Fruit fly (Drosophila melanogaster) whole organism, adult: ENCODE measurements around the gene SerRS-m.

Source experiments
- CG11617 ChIP-seq: fragments of 200-800 bp; sonication (Bioruptor generic); optimal IDR thresholded peaks from 2 replicates; lab custom pipeline; 2017; ENCODE audit warnings: mild to moderate bottlenecking, missing biosample characterization, missing genetic modification reagents, missing genetic modification characterization
- CG12768 ChIP-seq: fragments of 200-800 bp; sonication (Bioruptor generic); optimal IDR thresholded peaks from 2 replicates; lab custom pipeline; 2017; ENCODE audit warnings: missing biosample characterization, missing genetic modification characterization, mild to moderate bottlenecking, moderate library complexity, missing genetic modification reagents
- CG14711 ChIP-seq: fragments of 200-800 bp; sonication (Bioruptor generic); optimal IDR thresholded peaks from 2 replicates; lab custom pipeline; 2018; ENCODE audit warnings: missing biosample characterization, mild to moderate bottlenecking, missing genetic modification characterization, moderate library complexity
- CG1620 ChIP-seq: fragments of 200-800 bp; sonication (Bioruptor generic); optimal IDR thresholded peaks from 2 replicates; lab custom pipeline; 2016; ENCODE audit warnings: missing biosample characterization, missing genetic modification characterization
- CG33017 ChIP-seq: fragments of 200-800 bp; sonication (Bioruptor generic); optimal IDR thresholded peaks from 2 replicates; lab custom pipeline; 2018; ENCODE audit warnings: missing biosample characterization, mild to moderate bottlenecking, missing genetic modification characterization, moderate library complexity
- CG5204 ChIP-seq: fragments of 200-800 bp; sonication (Bioruptor generic); optimal IDR thresholded peaks from 2 replicates; lab custom pipeline; 2016; ENCODE audit warnings: missing biosample characterization, missing genetic modification characterization
- CG7045 ChIP-seq: fragments of 200-800 bp; sonication (Bioruptor generic); optimal IDR thresholded peaks from 2 replicates; lab custom pipeline; 2017; ENCODE audit warnings: missing biosample characterization, mild to moderate bottlenecking, missing genetic modification characterization
- CG7101 ChIP-seq: fragments of 200-800 bp; sonication (Bioruptor generic); optimal IDR thresholded peaks from 2 replicates; lab custom pipeline; 2018; ENCODE audit warnings: missing biosample characterization, mild to moderate bottlenecking, missing genetic modification characterization, moderate library complexity
- Clk ChIP-seq: fragments of 200-800 bp; sonication (Bioruptor generic); optimal IDR thresholded peaks from 2 replicates; lab custom pipeline; 2017; ENCODE audit warnings: missing biosample characterization, missing genetic modification characterization
- Crg-1 ChIP-seq: fragments of 200-800 bp; sonication (Bioruptor generic); optimal IDR thresholded peaks from 2 replicates; lab custom pipeline; 2016; ENCODE audit warnings: missing biosample characterization, missing genetic modification characterization
- Hr96 ChIP-seq: fragments of 200-800 bp; sonication (Bioruptor generic); optimal IDR thresholded peaks from 2 replicates; lab custom pipeline; 2016; ENCODE audit warnings: missing biosample characterization, missing genetic modification characterization
- Mnt ChIP-seq: fragments of 200-800 bp; sonication (Bioruptor generic); optimal IDR thresholded peaks from 2 replicates; lab custom pipeline; 2016; ENCODE audit warnings: missing biosample characterization, mild to moderate bottlenecking, missing genetic modification characterization
- bab1 ChIP-seq: fragments of 200-800 bp; sonication (Bioruptor generic); optimal IDR thresholded peaks from 3 replicates; lab custom pipeline; 2019; ENCODE audit warnings: missing biosample characterization, mild to moderate bottlenecking, missing genetic modification characterization, moderate library complexity
- cic ChIP-seq: fragments of 200-800 bp; sonication (Bioruptor generic); optimal IDR thresholded peaks from 2 replicates; lab custom pipeline; 2017; ENCODE audit warnings: missing biosample characterization, mild to moderate bottlenecking, missing genetic modification characterization, moderate library complexity
- cnc ChIP-seq, 2 experiments: fragments of >200 bp; optimal IDR thresholded peaks; 2 replicates each; lab custom pipeline; 2017
- kay ChIP-seq: fragments of 200-800 bp; sonication (Bioruptor generic); peaks from one replicate; lab custom pipeline; 2016; ENCODE audit warnings: missing biosample characterization, missing genetic modification characterization, borderline replicate concordance
- ovo ChIP-seq: fragments of 200-800 bp; sonication (Bioruptor generic); optimal IDR thresholded peaks from 2 replicates; lab custom pipeline; 2016; ENCODE audit warnings: missing biosample characterization, missing genetic modification characterization
- pad ChIP-seq: fragments of 200-800 bp; sonication (Bioruptor generic); optimal IDR thresholded peaks from 3 replicates; lab custom pipeline; 2017; ENCODE audit warnings: missing biosample characterization, missing genetic modification characterization, mild to moderate bottlenecking, moderate library complexity, missing genetic modification reagents
- tj ChIP-seq: fragments of 200-800 bp; sonication (Bioruptor generic); optimal IDR thresholded peaks from 3 replicates; lab custom pipeline; 2017; ENCODE audit warnings: missing biosample characterization, mild to moderate bottlenecking, missing genetic modification characterization, moderate library complexity
- toe ChIP-seq: fragments of 200-800 bp; sonication (Bioruptor generic); optimal IDR thresholded peaks from 2 replicates; lab custom pipeline; 2016; ENCODE audit warnings: missing biosample characterization, missing genetic modification characterization

Gene SerRS-m

dm6 chr3R:15354019-15354418, 13.6 kb downstream of the SerRS-m start:
- TF ChIP-seq Clk (GFP tag; lab: Kevin White, UChicago): no peak
- TF ChIP-seq bab1 (GFP tag; lab: Kevin White, UChicago): no peak
- TF ChIP-seq Crg-1 (GFP tag; lab: Kevin White, UChicago): no peak
- no peak for TF ChIP-seq CG7045 (GFP tag; lab: Kevin White, UChicago)
- TF ChIP-seq cnc (optimal IDR thresholded peaks at IDR 0.05; lab: Kevin White, UChicago): no peak
- TF ChIP-seq CG1620 (GFP tag; lab: Kevin White, UChicago): no peak
- no peak for TF ChIP-seq kay (GFP tag; lab: Kevin White, UChicago)
- TF ChIP-seq CG14711: no peak
- TF ChIP-seq tj: no peak
- no peak for TF ChIP-seq cic (GFP tag; lab: Kevin White, UChicago)
- TF ChIP-seq CG12768: no peak
- TF ChIP-seq toe (GFP tag; lab: Kevin White, UChicago): no peak
- no peak for TF ChIP-seq Hr96 (GFP tag; lab: Kevin White, UChicago)
- no peak for TF ChIP-seq ovo (GFP tag; lab: Kevin White, UChicago)
- TF ChIP-seq pad: no peak
- no peak for TF ChIP-seq CG7101
- TF ChIP-seq CG5204 (GFP tag; lab: Kevin White, UChicago): no peak

dm6 chr3R:15356152-15356551, 15.7 kb downstream of the SerRS-m start:
- TF ChIP-seq Mnt (peak; percentile 10), CG11617 (no peak), CG7101 (no peak), CG5204 (GFP tag; lab: Kevin White, UChicago) (no peak), CG1620 (GFP tag; lab: Kevin White, UChicago) (no peak), tj (peak; percentile 100), cnc (optimal IDR thresholded peaks at IDR 0.05; lab: Kevin White, UChicago) (no peak)

dm6 chr3R:15356645-15357431, 16.4 kb downstream of the SerRS-m start, which contains the start of the genes Atg4b and Hibch:
Gene Atg4b (minus strand): TSS chr3R:15356924.
Gene Hibch (plus strand): TSS chr3R:15357229.
- peak; percentile 77 for TF ChIP-seq CG33017 (tag; lab: Kevin White, UChicago)
- TF ChIP-seq ovo (GFP tag; lab: Kevin White, UChicago): peak; percentile 67
- no peak for TF ChIP-seq CG5204 (GFP tag; lab: Kevin White, UChicago)
- peak; percentile 79 for TF ChIP-seq pad
- TF ChIP-seq CG7101: peak; percentile 88
- TF ChIP-seq CG1620 (GFP tag; lab: Kevin White, UChicago): peak; percentile 67
- TF ChIP-seq Mnt: peak; percentile 63
- TF ChIP-seq CG11617: peak; percentile 86
- TF ChIP-seq CG7045 (GFP tag; lab: Kevin White, UChicago): peak; percentile 83
- TF ChIP-seq toe (GFP tag; lab: Kevin White, UChicago): no peak
- peak; percentile 79 for TF ChIP-seq Clk (GFP tag; lab: Kevin White, UChicago)
- no peak for TF ChIP-seq cnc (optimal IDR thresholded peaks at IDR 0.05; lab: Kevin White, UChicago)
- TF ChIP-seq cic (GFP tag; lab: Kevin White, UChicago): peak; percentile 76
- peak; percentile 90 for TF ChIP-seq CG12768
- TF ChIP-seq bab1 (GFP tag; lab: Kevin White, UChicago): peak; percentile 88
- peak; percentile 84 for TF ChIP-seq CG14711
- peak; percentile 79 for TF ChIP-seq Crg-1 (GFP tag; lab: Kevin White, UChicago)
- TF ChIP-seq Hr96 (GFP tag; lab: Kevin White, UChicago): no peak

- TF ChIP-seq tj (peak; percentile 80), CG5204 (GFP tag; lab: Kevin White, UChicago) (no peak), bab1 (GFP tag; lab: Kevin White, UChicago) (peak; percentile 19)
Measured at dm6 chr3R:15361490-15361889, 21.0 kb downstream of the SerRS-m start, which contains the start of the genes Cog2 and Trax. Gene Cog2 (minus strand): TSS chr3R:15361657. Gene Trax (plus strand): TSS chr3R:15361692.

dm6 chr3R:15363608-15364007, 23.1 kb downstream of the SerRS-m start, which contains the start of gene CG6171:
Gene CG6171 (minus strand): TSS chr3R:15363857.
- TF ChIP-seq toe (GFP tag; lab: Kevin White, UChicago) (no peak), Clk (GFP tag; lab: Kevin White, UChicago) (no peak), CG7101 (peak; percentile 44), ovo (GFP tag; lab: Kevin White, UChicago) (no peak), pad (no peak), kay (GFP tag; lab: Kevin White, UChicago) (no peak), CG33017 (tag; lab: Kevin White, UChicago) (no peak), CG7045 (GFP tag; lab: Kevin White, UChicago) (no peak), CG12768 (no peak), CG14711 (peak; percentile 38), Crg-1 (GFP tag; lab: Kevin White, UChicago) (peak; percentile 17), cnc (optimal IDR thresholded peaks at IDR 0.05; lab: Kevin White, UChicago) (no peak), cic (GFP tag; lab: Kevin White, UChicago) (no peak), bab1 (GFP tag; lab: Kevin White, UChicago) (peak; percentile 46), CG11617 (no peak), tj (no peak), Mnt (peak; percentile 9), Hr96 (GFP tag; lab: Kevin White, UChicago) (no peak), CG1620 (GFP tag; lab: Kevin White, UChicago) (peak; percentile 41), CG5204 (GFP tag; lab: Kevin White, UChicago) (no peak)

dm6 chr3R:15366839-15367238, 26.4 kb downstream of the SerRS-m start:
- TF ChIP-seq CG33017 (tag; lab: Kevin White, UChicago) (peak; percentile 87), CG14711 (peak; percentile 70), CG12768 (peak; percentile 7), toe (GFP tag; lab: Kevin White, UChicago) (no peak), CG7045 (GFP tag; lab: Kevin White, UChicago) (peak; percentile 67), CG7101 (peak; percentile 76), Mnt (no peak), Hr96 (GFP tag; lab: Kevin White, UChicago) (no peak)
